Worm (Caenorhabditis elegans): ENCODE data around the gene C54F6.17.

Gene C54F6.17

DNA sequence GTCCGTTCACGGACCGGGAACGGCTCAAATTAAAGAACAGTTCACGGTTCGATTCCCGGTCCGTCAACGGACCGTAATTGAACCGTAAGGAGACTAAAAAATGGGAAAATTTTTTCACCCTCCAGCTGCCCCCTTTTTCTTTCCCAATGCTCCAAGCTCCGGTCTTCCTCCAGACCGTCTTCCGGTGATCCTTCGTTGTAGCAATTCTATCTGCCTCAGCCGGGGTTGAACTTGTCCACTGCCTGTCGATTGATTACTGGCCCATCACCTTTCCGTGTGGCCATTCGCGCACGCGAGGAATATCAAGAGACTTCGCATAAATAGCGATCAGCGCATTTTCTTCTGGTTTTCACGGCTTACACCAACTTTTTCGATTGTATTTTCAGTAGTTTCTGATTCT, 21.2 kb downstream of the C54F6.17 start (continued):
- TF ChIP-seq F52B5.7 (tag; optimal IDR thresholded peaks at IDR 0.05) (peak; percentile 50), madf-8 (GFP tag; conservative IDR thresholded peaks at IDR 0.05) (peak; percentile 43), nfya-2 (GFP tag; IDR thresholded peaks at IDR 0.05) (0 out of 2 replicates have a peak, but pooled peaks have one; percentile 23), F39B2.1 (GFP tag; IDR thresholded peaks at IDR 0.05) (0 out of 2 replicates have a peak, but pooled peaks have one; percentile 38), tbp1 (GFP tag; optimal IDR thresholded peaks at IDR 0.05) (peak; percentile 85), ceh-100 (GFP tag; IDR thresholded peaks at IDR 0.05) (peak; percentile 27; the same call in 1 of the 2 replicates), C17E4.6 (GFP tag; IDR thresholded peaks at IDR 0.05) (peak; percentile 70), rcor-1 (GFP tag; IDR thresholded peaks at IDR 0.05) (peak; percentile 78), F37B4.10 (GFP tag; IDR thresholded peaks at IDR 0.05) (0 out of 2 replicates have a peak, but pooled peaks have one; percentile 11), B0261.1 (tag; optimal IDR thresholded peaks at IDR 0.05) (peak; percentile 62), D2030.7 (GFP tag; IDR thresholded peaks at IDR 0.05) (peak; percentile 87), pbrm-1 (GFP tag; IDR thresholded peaks at IDR 0.05) (peak; percentile 69), bed-1 (GFP tag; IDR thresholded peaks at IDR 0.05) (peak; percentile 84; the same call in 1 of the 2 replicates), die-1 (tag; optimal IDR thresholded peaks at IDR 0.05) (peak; percentile 59), nhr-90 (tag; optimal IDR thresholded peaks at IDR 0.05) (peak; percentile 58), hmg-1.2 (GFP tag; IDR thresholded peaks at IDR 0.05) (peak; percentile 57), ekl-4 (GFP tag; IDR thresholded peaks at IDR 0.05) (peak; percentile 83; the same call in 1 of the 2 replicates), hmg-20 (GFP tag; IDR thresholded peaks at IDR 0.05) (peak; percentile 36; the same call in 1 of the 2 replicates), lag-1 (GFP tag; IDR thresholded peaks at IDR 0.05) (0 out of 2 replicates have a peak, but pooled peaks have one; percentile 59), sea-2 (GFP tag; IDR thresholded peaks at IDR 0.05) (peak; percentile 51; the same call in 1 of the 2 replicates), egl-18 (GFP tag; IDR thresholded peaks at IDR 0.05) (0 out of 2 replicates have a peak, but pooled peaks have one; percentile 57), ztf-18 (tag; optimal IDR thresholded peaks at IDR 0.05) (peak; percentile 30), B0019.2 (GFP tag; conservative IDR thresholded peaks at IDR 0.05) (peak; percentile 53; the same call in 1 of the 2 replicates), ztf-28 (GFP tag; IDR thresholded peaks at IDR 0.05) (peak; percentile 71; the same call in 1 of the 2 replicates), hsf-1 (GFP tag; IDR thresholded peaks at IDR 0.05) (peak; percentile 87), him-1 (tag; optimal IDR thresholded peaks at IDR 0.05) (peak; percentile 45), ceh-40 (GFP tag; IDR thresholded peaks at IDR 0.05) (peak; percentile 77; the same call in 1 of the 2 replicates), aptf-2 (GFP tag; conservative IDR thresholded peaks at IDR 0.05) (peak; percentile 78), ceh-58 (GFP tag; IDR thresholded peaks at IDR 0.05) (peak; percentile 81; the same call in 1 of the 2 replicates), rpc-1 (optimal IDR thresholded peaks at IDR 0.05) (peak; percentile 53), rpc-1 (tag; optimal IDR thresholded peaks at IDR 0.05) (peak; percentile 73), F57A8.1 (GFP tag; optimal IDR thresholded peaks at IDR 0.05) (peak; percentile 36), let-526 (GFP tag; IDR thresholded peaks at IDR 0.05) (peak; percentile 72; the same call in 1 of the 2 replicates)

ce11 chrV:7551821-7552220, 24.6 kb downstream of the C54F6.17 start, which contains the start of gene F19F10.3:
F19F10.3 (plus strand) TSS chrV:7552121.
- TF ChIP-seq F39B2.1 (GFP tag; IDR thresholded peaks at IDR 0.05) (no peak), ZK185.1 (tag; optimal IDR thresholded peaks at IDR 0.05; ENCODE audit: poor library complexity, severe bottlenecking) (no peak), lsl-1 (GFP tag; optimal IDR thresholded peaks at IDR 0.05) (no peak), tlf-1 (GFP tag; optimal IDR thresholded peaks at IDR 0.05) (no peak), F37B4.10 (GFP tag; IDR thresholded peaks at IDR 0.05) (no peak)

DNA sequence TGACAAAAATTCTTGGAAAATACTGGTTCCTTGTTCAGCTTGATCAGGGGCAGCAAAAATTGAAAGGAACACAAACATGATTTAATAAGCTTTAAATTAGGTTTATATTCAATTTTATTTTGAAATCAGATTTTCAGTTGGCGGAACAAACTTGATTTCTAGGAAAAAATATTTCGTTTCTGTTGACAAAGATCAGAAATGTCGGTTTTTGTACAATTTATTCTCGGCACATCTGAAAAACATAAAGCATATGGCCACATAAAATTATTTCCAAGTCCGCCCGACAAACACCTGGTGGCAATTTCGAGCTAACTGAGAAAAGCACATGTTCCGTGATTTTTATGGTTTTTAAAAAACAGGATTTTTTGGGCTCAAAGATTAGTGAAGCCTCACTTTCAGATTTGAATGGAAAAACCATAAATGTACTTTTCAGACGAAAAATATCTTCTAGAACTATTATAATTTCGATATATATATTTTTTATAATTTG, 26.7 kb downstream of the C54F6.17 start, which contains the start of gene ttr-10:
Gene ttr-10, minus strand, starts transcription at position 51 of the 490 bp plus-strand sequence.
- no peak for TF ChIP-seq F55B11.4 (tag; optimal IDR thresholded peaks at IDR 0.05; ENCODE audit: borderline replicate concordance, insufficient read depth)
- TF ChIP-seq Y53F4B.3 (GFP tag; IDR thresholded peaks at IDR 0.05) = no peak
- TF ChIP-seq ztf-3 (GFP tag; optimal IDR thresholded peaks at IDR 0.05) = no peak
- no peak for TF ChIP-seq hmg-20 (GFP tag; IDR thresholded peaks at IDR 0.05)
- no peak for TF ChIP-seq efl-1 (GFP tag; optimal IDR thresholded peaks at IDR 0.05)
- no peak for TF ChIP-seq ccch-3 (GFP tag; optimal IDR thresholded peaks at IDR 0.05)
- no peak for TF ChIP-seq nhr-179 (tag; optimal IDR thresholded peaks at IDR 0.05)
- TF ChIP-seq ztf-22 (GFP tag; optimal IDR thresholded peaks at IDR 0.05) = no peak
- no peak for TF ChIP-seq ceh-79 (tag; optimal IDR thresholded peaks at IDR 0.05)
- no peak for TF ChIP-seq let-607 (tag; optimal IDR thresholded peaks at IDR 0.05)
- TF ChIP-seq cebp-1 (GFP tag; IDR thresholded peaks at IDR 0.05) = no peak
- TF ChIP-seq cebp-1 (tag; optimal IDR thresholded peaks at IDR 0.05) = no peak
- no peak for TF ChIP-seq sdz-38 (tag; optimal IDR thresholded peaks at IDR 0.05)
